Worm (Caenorhabditis elegans) whole organism, early embryonic: ENCODE measurements around the gene ttr-24.

Source experiments
- F13C5.2 ChIP-seq: sonication (generic microtip); optimal IDR thresholded peaks from 2 replicates; lab custom pipeline; 2017; ENCODE audit warnings: mild to moderate bottlenecking, missing genetic modification characterization, inconsistent platforms, missing compliant biosample characterization
- aly-1 ChIP-seq: sonication (generic microtip); optimal IDR thresholded peaks from 2 replicates; lab custom pipeline; 2016; ENCODE audit warnings: missing genetic modification characterization, missing compliant biosample characterization
- ama-1 ChIP-seq: fragments of 150-350 bp; optimal IDR thresholded peaks from 2 replicates; lab custom pipeline; 2014
- ceh-13 ChIP-seq: fragments of 200-800 bp; sonication (Bioruptor generic); optimal IDR thresholded peaks from 2 replicates; lab custom pipeline; 2018; ENCODE audit warnings: mild to moderate bottlenecking, missing genetic modification characterization, missing compliant biosample characterization
- ceh-36 ChIP-seq: sonication (generic microtip); optimal IDR thresholded peaks from 2 replicates; lab custom pipeline; 2016; ENCODE audit warnings: missing genetic modification characterization, inconsistent platforms, missing compliant biosample characterization
- flt-1 ChIP-seq: fragments of 200-800 bp; sonication (Bioruptor generic); IDR thresholded peaks from 2 replicates; pipeline ENCODE4 v1.3.6; 2022; ENCODE audit warnings: missing genetic modification characterization, missing compliant biosample characterization
- hmbx-1 ChIP-seq: sonication (generic microtip); optimal IDR thresholded peaks from 2 replicates; lab custom pipeline; 2016; ENCODE audit warnings: mild to moderate bottlenecking, missing genetic modification characterization, missing compliant biosample characterization
- hmg-4 ChIP-seq: fragments of 200-800 bp; sonication (Bioruptor generic); optimal IDR thresholded peaks from 2 replicates; lab custom pipeline; 2018; ENCODE audit warnings: mild to moderate bottlenecking, missing genetic modification characterization, missing compliant biosample characterization
- hnd-1 ChIP-seq: sonication (generic microtip); optimal IDR thresholded peaks from 2 replicates; lab custom pipeline; 2016; ENCODE audit warnings: missing genetic modification characterization, missing compliant biosample characterization
- pes-1 ChIP-seq: fragments of 200-800 bp; sonication (Bioruptor generic); IDR thresholded peaks from 2 replicates; pipeline ENCODE4 v1.3.6; 2022; ENCODE audit warnings: missing genetic modification reagents, missing genetic modification characterization, missing compliant biosample characterization
- scrt-1 ChIP-seq: fragments of 200-800 bp; sonication (Bioruptor generic); IDR thresholded peaks from 2 replicates; pipeline ENCODE4 v1.3.6; 2022; ENCODE audit warnings: missing genetic modification characterization, missing compliant biosample characterization
- tbx-11 ChIP-seq: fragments of 200-800 bp; sonication (Bioruptor generic); IDR thresholded peaks from 2 replicates; pipeline ENCODE4 v1.3.6; 2022; ENCODE audit warnings: missing genetic modification characterization, missing compliant biosample characterization
- tbx-37 ChIP-seq: fragments of 200-800 bp; sonication (Bioruptor generic); conservative IDR thresholded peaks from 2 replicates; pipeline ENCODE4 v1.3.6; 2022; ENCODE audit warnings: missing genetic modification reagents, missing genetic modification characterization, missing compliant biosample characterization
- tra-4 ChIP-seq: sonication (generic microtip); optimal IDR thresholded peaks from 2 replicates; lab custom pipeline; 2017; ENCODE audit warnings: missing genetic modification characterization, missing compliant biosample characterization

- TF ChIP-seq ceh-36 (tag; lab: Kevin White, UChicago) (peak; percentile 84), ama-1 (lab: Kevin White, UChicago) (no peak), flt-1 (GFP tag; lab: Robert Waterston, UW) (no peak), pes-1 (GFP tag; lab: Robert Waterston, UW) (no peak), tbx-37 (GFP tag; lab: Robert Waterston, UW) (no peak), tra-4 (tag; lab: Kevin White, UChicago) (no peak), ceh-13 (GFP tag; lab: Kevin White, UChicago) (no peak), scrt-1 (GFP tag; lab: Robert Waterston, UW) (no peak), F13C5.2 (no peak), hmg-4 (GFP tag; lab: Kevin White, UChicago) (no peak), hmbx-1 (tag; lab: Kevin White, UChicago) (no peak), tbx-11 (GFP tag; lab: Robert Waterston, UW) (no peak), aly-1 (tag; lab: Kevin White, UChicago) (no peak), hnd-1 (tag; lab: Kevin White, UChicago) (no peak)
These were observed 25.1 kb upstream of the ttr-24 start for ce11 chrV:18581393-18582113.
